Fruit fly (Drosophila melanogaster) whole organism, embryonic: ENCODE results near the gene Bx.

Experiments
- Asciz ChIP-seq: fragments of 200-800 bp; sonication (Bioruptor generic); optimal IDR thresholded peaks from 2 replicates; lab custom pipeline; 2017; ENCODE audit warnings: missing biosample characterization, mild to moderate bottlenecking, missing genetic modification characterization, missing genetic modification reagents
- Bteb2 ChIP-seq: fragments of 200-800 bp; sonication (Bioruptor generic); optimal IDR thresholded peaks from 2 replicates; lab custom pipeline; 2016; ENCODE audit warnings: missing biosample characterization, missing genetic modification characterization
- CG10321 ChIP-seq: fragments of 200-800 bp; sonication (Bioruptor generic); IDR thresholded peaks from 2 replicates; pipeline ENCODE4 v1.3.6; 2022; ENCODE audit warnings: missing biosample characterization, missing genetic modification characterization
- CG10543 ChIP-seq: fragments of 200-800 bp; sonication (Bioruptor generic); optimal IDR thresholded peaks from 3 replicates; lab custom pipeline; 2017; ENCODE audit warnings: missing biosample characterization, mild to moderate bottlenecking, missing genetic modification characterization, moderate library complexity
- CG11085 ChIP-seq: fragments of 200-800 bp; sonication (Bioruptor generic); IDR thresholded peaks from 2 replicates; pipeline ENCODE4 v1.3.6; 2022; ENCODE audit warnings: missing biosample characterization, missing genetic modification characterization
- CG12219 ChIP-seq: fragments of 200-800 bp; sonication (Bioruptor generic); optimal IDR thresholded peaks from 3 replicates; lab custom pipeline; 2018; ENCODE audit warnings: missing biosample characterization, mild to moderate bottlenecking, missing genetic modification characterization
- CG15514 ChIP-seq: fragments of 200-800 bp; sonication (Bioruptor generic); optimal IDR thresholded peaks from 3 replicates; lab custom pipeline; 2017; ENCODE audit warnings: missing biosample characterization, missing genetic modification characterization, mild to moderate bottlenecking, moderate library complexity, missing genetic modification reagents
- CG17612 ChIP-seq: fragments of 200-800 bp; sonication (Bioruptor generic); IDR thresholded peaks from 2 replicates; pipeline ENCODE4 v1.3.6; 2022; ENCODE audit warnings: missing biosample characterization, missing genetic modification characterization
- CG17912 ChIP-seq: fragments of 200-800 bp; sonication (Bioruptor generic); optimal IDR thresholded peaks from 2 replicates; lab custom pipeline; 2018; ENCODE audit warnings: missing biosample characterization, mild to moderate bottlenecking, missing genetic modification characterization
- CG18619 ChIP-seq: fragments of 200-800 bp; sonication (Bioruptor generic); optimal IDR thresholded peaks from 3 replicates; lab custom pipeline; 2017; ENCODE audit warnings: missing biosample characterization, mild to moderate bottlenecking, missing genetic modification characterization
- CG18764 ChIP-seq: fragments of 200-800 bp; sonication (Bioruptor generic); optimal IDR thresholded peaks from 3 replicates; lab custom pipeline; 2016; ENCODE audit warnings: missing biosample characterization, missing genetic modification characterization
- CG2199 ChIP-seq: fragments of 200-800 bp; sonication (Bioruptor generic); IDR thresholded peaks from 3 replicates; pipeline ENCODE4 v1.3.6; 2022; ENCODE audit warnings: missing biosample characterization, missing genetic modification characterization
- CG31224 ChIP-seq: fragments of 200-800 bp; sonication (Bioruptor generic); IDR thresholded peaks from 2 replicates; pipeline ENCODE4 v1.3.6; 2022; ENCODE audit warnings: missing biosample characterization, missing genetic modification characterization
- CG32767 ChIP-seq: fragments of 200-800 bp; sonication (Bioruptor generic); IDR thresholded peaks from 2 replicates; pipeline ENCODE4 v1.3.6; 2022; ENCODE audit warnings: missing biosample characterization, missing genetic modification characterization
- CG3995 ChIP-seq: fragments of 200-800 bp; sonication (Bioruptor generic); optimal IDR thresholded peaks from 3 replicates; lab custom pipeline; 2016; ENCODE audit warnings: missing biosample characterization, missing genetic modification characterization
- CG4328 ChIP-seq: fragments of 200-800 bp; sonication (Bioruptor generic); optimal IDR thresholded peaks from 3 replicates; lab custom pipeline; 2017; ENCODE audit warnings: missing biosample characterization, missing genetic modification reagents, missing genetic modification characterization
- CG43689 ChIP-seq: fragments of 200-800 bp; sonication (Bioruptor generic); IDR thresholded peaks from 2 replicates; pipeline ENCODE4 v1.3.6; 2022; ENCODE audit warnings: missing biosample characterization, missing genetic modification characterization
- CG6254 ChIP-seq: fragments of 200-800 bp; sonication (Bioruptor generic); optimal IDR thresholded peaks from 3 replicates; lab custom pipeline; 2017; ENCODE audit warnings: mild to moderate bottlenecking, missing biosample characterization, missing genetic modification reagents, missing genetic modification characterization
- CG6272 ChIP-seq: fragments of 200-800 bp; sonication (Bioruptor generic); IDR thresholded peaks from 2 replicates; pipeline ENCODE4 v1.3.6; 2022; ENCODE audit warnings: missing biosample characterization, missing genetic modification characterization
- CG6854 ChIP-seq: fragments of 200-800 bp; sonication (Bioruptor generic); optimal IDR thresholded peaks from 3 replicates; lab custom pipeline; 2017; ENCODE audit warnings: missing biosample characterization, mild to moderate bottlenecking, missing genetic modification characterization
- CG9932 ChIP-seq: fragments of 200-800 bp; sonication (Bioruptor generic); IDR thresholded peaks from 2 replicates; pipeline ENCODE4 v1.3.6; 2022; ENCODE audit warnings: missing biosample characterization, missing genetic modification characterization
- Dfd ChIP-seq, 2 experiments: fragments of >200 bp; optimal IDR thresholded peaks; 2 replicates each; lab custom pipeline; 2017; ENCODE audit warnings: missing biosample characterization in 2 of 2, missing genetic modification characterization in 2 of 2
- Hmr ChIP-seq: fragments of 200-800 bp; sonication (Bioruptor generic); optimal IDR thresholded peaks from 3 replicates; lab custom pipeline; 2017; ENCODE audit warnings: mild to moderate bottlenecking, missing biosample characterization, missing genetic modification reagents, missing genetic modification characterization
- Hr39 ChIP-seq: fragments of >200 bp; optimal IDR thresholded peaks from 2 replicates; lab custom pipeline; 2017
- Lhr ChIP-seq: fragments of 200-800 bp; sonication (Bioruptor generic); optimal IDR thresholded peaks from 3 replicates; lab custom pipeline; 2017; ENCODE audit warnings: mild to moderate bottlenecking, missing biosample characterization, missing genetic modification reagents, missing genetic modification characterization
- MESR4 ChIP-seq: fragments of 200-800 bp; sonication (Bioruptor generic); optimal IDR thresholded peaks from 2 replicates; lab custom pipeline; 2018; ENCODE audit warnings: missing biosample characterization, mild to moderate bottlenecking, missing genetic modification characterization, moderate library complexity
- MTF-1 ChIP-seq: fragments of 200-800 bp; sonication (Bioruptor generic); optimal IDR thresholded peaks from 2 replicates; lab custom pipeline; 2018; ENCODE audit warnings: missing biosample characterization, mild to moderate bottlenecking, missing genetic modification characterization, borderline replicate concordance
- Mad ChIP-seq: fragments of 200-800 bp; sonication (Bioruptor generic); optimal IDR thresholded peaks from 2 replicates; lab custom pipeline; 2016; ENCODE audit warnings: missing biosample characterization, missing genetic modification characterization
- Nf-YA ChIP-seq: fragments of 200-800 bp; sonication (Bioruptor generic); IDR thresholded peaks from 2 replicates; pipeline ENCODE4 v1.3.6; 2022; ENCODE audit warnings: missing biosample characterization, missing genetic modification characterization
- Poxn ChIP-seq: fragments of 200-800 bp; sonication (Bioruptor generic); IDR thresholded peaks from 2 replicates; pipeline ENCODE4 v1.3.6; 2022; ENCODE audit warnings: missing biosample characterization, missing genetic modification characterization
- Rfx ChIP-seq: fragments of 200-800 bp; sonication (Bioruptor generic); IDR thresholded peaks from 2 replicates; pipeline ENCODE4 v1.3.6; 2022; ENCODE audit warnings: missing biosample characterization, missing genetic modification characterization
- Sry-β ChIP-seq: fragments of 200-800 bp; sonication (Bioruptor generic); optimal IDR thresholded peaks from 2 replicates; lab custom pipeline; 2018; ENCODE audit warnings: missing biosample characterization, mild to moderate bottlenecking, missing genetic modification characterization, moderate library complexity
- Vsx1 ChIP-seq: fragments of 200-800 bp; sonication (Bioruptor generic); optimal IDR thresholded peaks from 2 replicates; lab custom pipeline; 2017; ENCODE audit warnings: missing biosample characterization, mild to moderate bottlenecking, missing genetic modification characterization, missing genetic modification reagents
- bbx ChIP-seq: fragments of 200-800 bp; sonication (Bioruptor generic); IDR thresholded peaks from 2 replicates; pipeline ENCODE4 v1.3.6; 2022; ENCODE audit warnings: missing biosample characterization, missing genetic modification characterization; ENCODE audit not compliant: partially characterized antibody
- btn ChIP-seq: fragments of 200-800 bp; sonication (Bioruptor generic); optimal IDR thresholded peaks from 2 replicates; lab custom pipeline; 2016; ENCODE audit warnings: missing biosample characterization, missing genetic modification characterization
- cato ChIP-seq: fragments of 200-800 bp; sonication (Bioruptor generic); optimal IDR thresholded peaks from 2 replicates; lab custom pipeline; 2016; ENCODE audit warnings: missing biosample characterization, missing genetic modification characterization, borderline replicate concordance
- corto ChIP-seq: fragments of 200-800 bp; sonication (Bioruptor generic); optimal IDR thresholded peaks from 2 replicates; lab custom pipeline; 2016; ENCODE audit warnings: missing biosample characterization, mild to moderate bottlenecking, missing genetic modification characterization, moderate library complexity
- da ChIP-seq: fragments of 200-800 bp; sonication (Bioruptor generic); optimal IDR thresholded peaks from 2 replicates; lab custom pipeline; 2016; ENCODE audit warnings: missing biosample characterization, missing genetic modification characterization
- dmrt99B ChIP-seq: fragments of 200-800 bp; sonication (Bioruptor generic); optimal IDR thresholded peaks from 2 replicates; lab custom pipeline; 2018; ENCODE audit warnings: missing biosample characterization, mild to moderate bottlenecking, missing genetic modification characterization, moderate library complexity
- fd3F ChIP-seq: fragments of 200-800 bp; sonication (Bioruptor generic); optimal IDR thresholded peaks from 2 replicates; lab custom pipeline; 2018; ENCODE audit warnings: missing biosample characterization, mild to moderate bottlenecking, missing genetic modification characterization, moderate library complexity
- ind ChIP-seq: fragments of 200-800 bp; sonication (Bioruptor generic); optimal IDR thresholded peaks from 3 replicates; lab custom pipeline; 2016; ENCODE audit warnings: missing biosample characterization, missing genetic modification characterization
- kni ChIP-seq: fragments of 200-800 bp; sonication (Bioruptor generic); optimal IDR thresholded peaks from 3 replicates; lab custom pipeline; 2017; ENCODE audit warnings: mild to moderate bottlenecking, missing biosample characterization, missing genetic modification reagents, missing genetic modification characterization
- lov ChIP-seq, 2 experiments: fragments of 200-800 bp in 1 of 2; fragments of >200 bp in 1 of 2; sonication (Bioruptor generic) in 1 of 2; IDR thresholded peaks in 1 of 2; optimal IDR thresholded peaks in 1 of 2; 2 replicates in 1 of 2; 3 replicates in 1 of 2; pipeline versions ENCODE4 v1.3.6 to Lab custom; 2017 to 2022; ENCODE audit warnings: missing biosample characterization in 1 of 2, missing genetic modification characterization in 1 of 2
- sc ChIP-seq, 3 experiments: fragments of >200 bp in 2 of 3; fragments of 200-800 bp in 1 of 3; sonication (Bioruptor generic) in 1 of 3; optimal IDR thresholded peaks; 2 replicates in 2 of 3; 3 replicates in 1 of 3; lab custom pipeline; 2017; ENCODE audit warnings: mild to moderate bottlenecking in 1 of 3, missing biosample characterization in 1 of 3, missing genetic modification characterization in 1 of 3, missing genetic modification reagents in 1 of 3
- schlank ChIP-seq: fragments of 200-800 bp; sonication (Bioruptor generic); optimal IDR thresholded peaks from 2 replicates; lab custom pipeline; 2018; ENCODE audit warnings: missing biosample characterization, mild to moderate bottlenecking, missing genetic modification characterization
- sens-2 ChIP-seq: fragments of 200-800 bp; sonication (Bioruptor generic); IDR thresholded peaks from 2 replicates; pipeline ENCODE4 v1.3.6; 2022; ENCODE audit warnings: missing biosample characterization, missing genetic modification characterization
- sima ChIP-seq: fragments of 200-800 bp; sonication (Bioruptor generic); optimal IDR thresholded peaks from 2 replicates; lab custom pipeline; 2016; ENCODE audit warnings: missing biosample characterization, missing genetic modification characterization
- trh ChIP-seq: fragments of 200-800 bp; sonication (Bioruptor generic); optimal IDR thresholded peaks from 2 replicates; lab custom pipeline; 2016; ENCODE audit warnings: missing biosample characterization, missing genetic modification characterization
- vfl ChIP-seq: fragments of 200-800 bp; sonication (Bioruptor generic); optimal IDR thresholded peaks from 2 replicates; lab custom pipeline; 2016; ENCODE audit warnings: missing biosample characterization, missing genetic modification characterization

Gene Bx

dm6 chrX:18524594-18525266 is 9.5 kb downstream of the Bx start (continued):
- no peak for TF ChIP-seq CG6272 (GFP tag; lab: Robert Waterston, UW)
- no peak for TF ChIP-seq Rfx (GFP tag; lab: Robert Waterston, UW)
- no peak for TF ChIP-seq fd3F
- no peak for TF ChIP-seq lov (optimal IDR thresholded peaks at IDR 0.05; lab: Kevin White, UChicago)
- TF ChIP-seq lov (GFP tag; IDR thresholded peaks at IDR 0.05; lab: Robert Waterston, UW), result no peak
- TF ChIP-seq sima (GFP tag; lab: Kevin White, UChicago), result no peak
- no peak for TF ChIP-seq MTF-1 (GFP tag; lab: Kevin White, UChicago)
- no peak for TF ChIP-seq Lhr
- no peak for TF ChIP-seq CG31224 (GFP tag; lab: Robert Waterston, UW)
- no peak for TF ChIP-seq CG18764 (GFP tag; lab: Kevin White, UChicago)
- no peak for TF ChIP-seq cato (GFP tag; lab: Kevin White, UChicago)
- TF ChIP-seq CG15514 (GFP tag; lab: Kevin White, UChicago), result no peak
- no peak for TF ChIP-seq CG10543 (GFP tag; lab: Kevin White, UChicago)
- no peak for TF ChIP-seq sc (optimal IDR thresholded peaks at IDR 0.05; lab: Kevin White, UChicago)
- TF ChIP-seq sc (GFP tag; optimal IDR thresholded peaks at IDR 0.05; lab: Kevin White, UChicago), result peak; percentile 44
- no peak for TF ChIP-seq CG2199 (GFP tag; lab: Robert Waterston, UW)
- TF ChIP-seq CG11085 (GFP tag; lab: Robert Waterston, UW), result no peak
- 0 out of 2 replicates have a peak, but pooled peaks have one; percentile 11 for TF ChIP-seq CG32767 (GFP tag; lab: Robert Waterston, UW)
- peak; percentile 55 for TF ChIP-seq Asciz (GFP tag; lab: Kevin White, UChicago)
- no peak for TF ChIP-seq Mad (GFP tag; lab: Kevin White, UChicago)
- no peak for TF ChIP-seq Hr39 (lab: Kevin White, UChicago)
- TF ChIP-seq CG3995 (GFP tag; lab: Kevin White, UChicago), result no peak
- no peak for TF ChIP-seq sens-2 (GFP tag; lab: Robert Waterston, UW)
- TF ChIP-seq trh (GFP tag; lab: Kevin White, UChicago), result no peak
- no peak for TF ChIP-seq bbx (GFP tag; lab: Robert Waterston, UW)
- TF ChIP-seq Vsx1, result no peak
- TF ChIP-seq CG9932 (GFP tag; lab: Robert Waterston, UW), result no peak
- TF ChIP-seq CG6854 (GFP tag; lab: Kevin White, UChicago), result no peak
- no peak for TF ChIP-seq vfl (GFP tag; lab: Kevin White, UChicago)
- no peak for TF ChIP-seq schlank (tag; lab: Kevin White, UChicago)
- TF ChIP-seq CG18619 (GFP tag; lab: Kevin White, UChicago), result peak; percentile 23
- TF ChIP-seq Hmr (GFP tag; lab: Kevin White, UChicago), result peak; percentile 9
- no peak for TF ChIP-seq da (GFP tag; lab: Kevin White, UChicago)
- TF ChIP-seq CG17612 (GFP tag; lab: Robert Waterston, UW), result no peak
- peak; percentile 50 for TF ChIP-seq CG6254
- TF ChIP-seq Dfd (GFP tag; optimal IDR thresholded peaks at IDR 0.05; lab: Kevin White, UChicago), result no peak
- no peak for TF ChIP-seq Bteb2 (GFP tag; lab: Kevin White, UChicago)
- TF ChIP-seq CG4328 (GFP tag; lab: Kevin White, UChicago), result no peak
- TF ChIP-seq corto (GFP tag; lab: Kevin White, UChicago), result no peak
- no peak for TF ChIP-seq kni
- TF ChIP-seq CG43689 (GFP tag; lab: Robert Waterston, UW), result no peak
- TF ChIP-seq btn, result no peak
- TF ChIP-seq CG12219 (GFP tag; lab: Kevin White, UChicago), result no peak
- TF ChIP-seq ind (GFP tag; lab: Kevin White, UChicago), result no peak
- no peak for TF ChIP-seq Poxn (GFP tag; lab: Robert Waterston, UW)
- TF ChIP-seq CG17912 (GFP tag; lab: Kevin White, UChicago), result no peak
- TF ChIP-seq MESR4 (GFP tag; lab: Kevin White, UChicago), result no peak
- no peak for TF ChIP-seq Nf-YA
- TF ChIP-seq CG10321 (GFP tag; lab: Robert Waterston, UW), result no peak
- peak; percentile 53 for TF ChIP-seq dmrt99B (tag; lab: Kevin White, UChicago)
- TF ChIP-seq Sry-β (GFP tag; lab: Kevin White, UChicago), result no peak
